Fruit fly (Drosophila melanogaster) whole organism, embryonic: ENCODE data around the gene Hs2st.

Experiments used
- Ada2b ChIP-seq: fragments of 200-800 bp; sonication (Bioruptor generic); IDR thresholded peaks from 2 replicates; pipeline ENCODE4 v1.3.6; 2022; ENCODE audit warnings: missing biosample characterization, missing genetic modification characterization
- Adf1 ChIP-seq: fragments of 200-800 bp; sonication (Bioruptor generic); IDR thresholded peaks from 2 replicates; pipeline ENCODE4 v1.3.6; 2022; ENCODE audit warnings: missing biosample characterization, missing genetic modification characterization
- Atf6 ChIP-seq: fragments of 200-800 bp; sonication (Bioruptor generic); IDR thresholded peaks from 2 replicates; pipeline ENCODE4 v1.3.6; 2022; ENCODE audit warnings: missing biosample characterization, missing genetic modification characterization
- BtbVII ChIP-seq: fragments of 200-800 bp; sonication (Bioruptor generic); optimal IDR thresholded peaks from 3 replicates; lab custom pipeline; 2017; ENCODE audit warnings: missing biosample characterization, mild to moderate bottlenecking, missing genetic modification characterization
- CG10147 ChIP-seq: fragments of 200-800 bp; sonication (Bioruptor generic); optimal IDR thresholded peaks from 2 replicates; lab custom pipeline; 2019; ENCODE audit warnings: missing biosample characterization, mild to moderate bottlenecking, missing genetic modification characterization, moderate library complexity
- CG11456 ChIP-seq: fragments of 200-800 bp; sonication (Bioruptor generic); IDR thresholded peaks from 3 replicates; pipeline ENCODE4 v1.3.6; 2022; ENCODE audit warnings: missing biosample characterization, missing genetic modification characterization
- CG11504 ChIP-seq: fragments of 200-800 bp; sonication (Bioruptor generic); optimal IDR thresholded peaks from 3 replicates; lab custom pipeline; 2019; ENCODE audit warnings: missing biosample characterization, mild to moderate bottlenecking, missing genetic modification characterization, moderate library complexity
- CG11695 ChIP-seq: fragments of 200-800 bp; sonication (Bioruptor generic); IDR thresholded peaks from 3 replicates; pipeline ENCODE4 v1.3.6; 2022; ENCODE audit warnings: missing biosample characterization, missing genetic modification characterization
- CG12659 ChIP-seq: fragments of 200-800 bp; sonication (Bioruptor generic); optimal IDR thresholded peaks from 3 replicates; lab custom pipeline; 2017; ENCODE audit warnings: mild to moderate bottlenecking, missing biosample characterization, missing genetic modification reagents, missing genetic modification characterization
- CG13296 ChIP-seq: fragments of 200-800 bp; sonication (Bioruptor generic); optimal IDR thresholded peaks from 3 replicates; lab custom pipeline; 2018; ENCODE audit warnings: missing biosample characterization, mild to moderate bottlenecking, missing genetic modification characterization
- CG15269 ChIP-seq: fragments of 200-800 bp; sonication (Bioruptor generic); optimal IDR thresholded peaks from 2 replicates; lab custom pipeline; 2018; ENCODE audit warnings: missing biosample characterization, mild to moderate bottlenecking, missing genetic modification characterization, moderate library complexity
- CG1602 ChIP-seq: fragments of 200-800 bp; sonication (Bioruptor generic); optimal IDR thresholded peaks from 3 replicates; lab custom pipeline; 2016; ENCODE audit warnings: missing biosample characterization, missing genetic modification characterization
- CG2678 ChIP-seq: fragments of 200-800 bp; sonication (Bioruptor generic); optimal IDR thresholded peaks from 3 replicates; lab custom pipeline; 2019; ENCODE audit warnings: missing biosample characterization, mild to moderate bottlenecking, missing genetic modification characterization, moderate library complexity
- CG32532 ChIP-seq: fragments of 200-800 bp; sonication (Bioruptor generic); IDR thresholded peaks from 2 replicates; pipeline ENCODE4 v1.3.6; 2022; ENCODE audit warnings: missing biosample characterization, missing genetic modification characterization
- CG3281 ChIP-seq: fragments of 200-800 bp; sonication (Bioruptor generic); optimal IDR thresholded peaks from 3 replicates; lab custom pipeline; 2017; ENCODE audit warnings: missing biosample characterization, mild to moderate bottlenecking, missing genetic modification characterization
- CG3726 ChIP-seq: fragments of 200-800 bp; sonication (Bioruptor generic); IDR thresholded peaks from 3 replicates; pipeline ENCODE4, ENCODE4 v1.3.6; 2022; ENCODE audit warnings: missing biosample characterization, missing genetic modification characterization
- CG4360 ChIP-seq: fragments of 200-800 bp; sonication (Bioruptor generic); IDR thresholded peaks from 2 replicates; pipeline ENCODE4 v1.3.6; 2022; ENCODE audit warnings: missing biosample characterization, missing genetic modification characterization
- CG7987 ChIP-seq: fragments of 200-800 bp; sonication (Bioruptor generic); optimal IDR thresholded peaks from 2 replicates; lab custom pipeline; 2018; ENCODE audit warnings: missing biosample characterization, mild to moderate bottlenecking, missing genetic modification characterization, moderate library complexity
- CG8290 ChIP-seq, 3 experiments: fragments of 200-800 bp; sonication (Bioruptor generic); optimal IDR thresholded peaks; 2 replicates each; lab custom pipeline; 2016 to 2019; ENCODE audit warnings: missing biosample characterization in 3 of 3, missing genetic modification characterization in 3 of 3, mild to moderate bottlenecking in 2 of 3, moderate library complexity in 1 of 3
- CG9932 ChIP-seq: fragments of 200-800 bp; sonication (Bioruptor generic); IDR thresholded peaks from 2 replicates; pipeline ENCODE4 v1.3.6; 2022; ENCODE audit warnings: missing biosample characterization, missing genetic modification characterization
- CoRest ChIP-seq: fragments of 200-800 bp; sonication (Bioruptor generic); optimal IDR thresholded peaks from 3 replicates; lab custom pipeline; 2018; ENCODE audit warnings: missing biosample characterization, mild to moderate bottlenecking, missing genetic modification characterization, moderate library complexity
- Dbx ChIP-seq: fragments of 200-800 bp; sonication (Bioruptor generic); IDR thresholded peaks from 3 replicates; pipeline ENCODE4 v1.3.6; 2022; ENCODE audit warnings: missing biosample characterization, missing genetic modification characterization
- Deaf1 ChIP-seq: fragments of 200-800 bp; optimal IDR thresholded peaks from 3 replicates; lab custom pipeline; 2019; ENCODE audit warnings: missing biosample characterization, mild to moderate bottlenecking, missing genetic modification characterization, moderate library complexity
- HLH54F ChIP-seq: fragments of 200-800 bp; sonication (Bioruptor generic); optimal IDR thresholded peaks from 3 replicates; lab custom pipeline; 2016; ENCODE audit warnings: missing biosample characterization, missing genetic modification characterization
- Hmx ChIP-seq: fragments of 200-800 bp; sonication (Bioruptor generic); optimal IDR thresholded peaks from 2 replicates; lab custom pipeline; 2016; ENCODE audit warnings: missing biosample characterization, missing genetic modification characterization
- Hr51 ChIP-seq, 2 experiments: fragments of 200-800 bp; sonication (Bioruptor generic); optimal IDR thresholded peaks; 2 replicates in 1 of 2; 3 replicates in 1 of 2; lab custom pipeline; 2016 to 2018; ENCODE audit warnings: missing biosample characterization in 2 of 2, missing genetic modification characterization in 2 of 2, mild to moderate bottlenecking in 1 of 2, moderate library complexity in 1 of 2
- Nf-YC ChIP-seq: fragments of 200-800 bp; optimal IDR thresholded peaks from 3 replicates; lab custom pipeline; 2019; ENCODE audit warnings: missing biosample characterization, mild to moderate bottlenecking, missing genetic modification characterization, moderate library complexity
- Pdp1 ChIP-seq, 2 experiments: fragments of 200-800 bp; sonication (Bioruptor generic); optimal IDR thresholded peaks; 3 replicates each; lab custom pipeline; 2016; ENCODE audit warnings: missing biosample characterization in 2 of 2, missing genetic modification characterization in 2 of 2, mild to moderate bottlenecking in 1 of 2, moderate library complexity in 1 of 2
- al ChIP-seq: fragments of 200-800 bp; sonication (Bioruptor generic); IDR thresholded peaks from 2 replicates; pipeline ENCODE4 v1.3.6; 2022; ENCODE audit warnings: missing biosample characterization, missing genetic modification characterization
- aop ChIP-seq: fragments of 200-800 bp; sonication (Bioruptor generic); IDR thresholded peaks from 2 replicates; pipeline ENCODE4 v1.3.6; 2022; ENCODE audit warnings: missing biosample characterization, missing genetic modification characterization
- cato ChIP-seq: fragments of 200-800 bp; sonication (Bioruptor generic); optimal IDR thresholded peaks from 2 replicates; lab custom pipeline; 2016; ENCODE audit warnings: missing biosample characterization, missing genetic modification characterization, borderline replicate concordance
- ci ChIP-seq: fragments of 200-800 bp; sonication (Bioruptor generic); IDR thresholded peaks from 3 replicates; pipeline ENCODE4 v1.3.6; 2022; ENCODE audit warnings: missing biosample characterization, missing genetic modification characterization
- dysf ChIP-seq: fragments of 200-800 bp; sonication (Bioruptor generic); IDR thresholded peaks from 3 replicates; pipeline ENCODE4 v1.3.6; 2022; ENCODE audit warnings: missing biosample characterization, missing genetic modification characterization
- fd3F ChIP-seq: fragments of 200-800 bp; sonication (Bioruptor generic); optimal IDR thresholded peaks from 2 replicates; lab custom pipeline; 2018; ENCODE audit warnings: missing biosample characterization, mild to moderate bottlenecking, missing genetic modification characterization, moderate library complexity
- gem ChIP-seq: fragments of 200-800 bp; sonication (Bioruptor generic); optimal IDR thresholded peaks from 2 replicates; lab custom pipeline; 2019; ENCODE audit warnings: missing biosample characterization, mild to moderate bottlenecking, missing genetic modification characterization, moderate library complexity
- hkb ChIP-seq, 2 experiments: fragments of 200-800 bp in 1 of 2; fragments of >200 bp in 1 of 2; sonication (Bioruptor generic) in 1 of 2; IDR thresholded peaks in 1 of 2; optimal IDR thresholded peaks in 1 of 2; 2 replicates each; pipeline versions ENCODE4 v1.3.6 to Lab custom; 2017 to 2022; ENCODE audit warnings: missing biosample characterization in 1 of 2, missing genetic modification characterization in 1 of 2
- lab ChIP-seq: fragments of 200-800 bp; sonication (Bioruptor generic); optimal IDR thresholded peaks from 3 replicates; lab custom pipeline; 2017; ENCODE audit warnings: missing biosample characterization, missing genetic modification characterization, mild to moderate bottlenecking, moderate library complexity, missing genetic modification reagents
- lilli ChIP-seq: fragments of 200-800 bp; sonication (Bioruptor generic); optimal IDR thresholded peaks from 3 replicates; lab custom pipeline; 2016; ENCODE audit warnings: missing biosample characterization, missing genetic modification characterization
- row ChIP-seq: fragments of 200-800 bp; sonication (Bioruptor generic); IDR thresholded peaks from 3 replicates; pipeline ENCODE4 v1.3.6; 2022; ENCODE audit warnings: missing biosample characterization, missing genetic modification characterization
- slbo ChIP-seq: fragments of 200-800 bp; sonication (Bioruptor generic); IDR thresholded peaks from 2 replicates; pipeline ENCODE4 v1.3.6; 2022; ENCODE audit warnings: missing biosample characterization, missing genetic modification characterization
- sug ChIP-seq: fragments of 200-800 bp; optimal IDR thresholded peaks from 2 replicates; lab custom pipeline; 2019; ENCODE audit warnings: missing biosample characterization, mild to moderate bottlenecking, missing genetic modification characterization, moderate library complexity

The Hs2st gene

DNA sequence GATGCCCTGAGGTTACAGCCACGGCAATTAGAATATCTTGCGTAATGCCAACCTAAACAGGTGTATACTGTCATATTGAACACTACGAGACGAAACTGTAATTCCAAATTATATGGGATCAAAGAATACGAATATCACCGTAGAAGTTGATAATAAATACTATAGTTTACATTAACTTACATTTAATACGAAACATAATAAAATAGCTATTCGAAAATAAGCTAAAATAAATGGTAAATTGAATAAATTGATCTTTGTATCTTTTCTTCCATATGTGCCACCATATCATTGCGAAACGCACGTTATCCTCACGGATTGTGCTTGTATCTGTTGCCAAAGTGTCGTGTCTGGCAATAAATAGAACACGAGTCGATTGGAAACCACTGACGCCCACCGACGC lies 28.7 kb downstream of the Hs2st start (continued):
- no peak for TF ChIP-seq CG4360 (GFP tag; lab: Robert Waterston, UW)
- peak; percentile 63; the same call in 1 of the 2 replicates for TF ChIP-seq al
- TF ChIP-seq row (GFP tag; lab: Robert Waterston, UW): peak; percentile 28; the same call in 1 of the 3 replicates
- TF ChIP-seq CG3281: peak; percentile 41
- no peak for TF ChIP-seq CG1602 (GFP tag; lab: Kevin White, UChicago)
- TF ChIP-seq Dbx (GFP tag; lab: Robert Waterston, UW): 0 out of 3 replicates have a peak, but pooled peaks have one; percentile 20
- no peak for TF ChIP-seq hkb (optimal IDR thresholded peaks at IDR 0.05; lab: Kevin White, UChicago)
- 0 out of 2 replicates have a peak, but pooled peaks have one; percentile 36 for TF ChIP-seq hkb (GFP tag; IDR thresholded peaks at IDR 0.05; lab: Robert Waterston, UW)
- TF ChIP-seq CG11504: peak; percentile 10
- peak; percentile 46 for TF ChIP-seq fd3F (GFP tag; lab: Kevin White, UChicago)
- TF ChIP-seq Atf6 (GFP tag; lab: Robert Waterston, UW): peak; percentile 59
- peak; percentile 24 for TF ChIP-seq gem
- TF ChIP-seq sug (tag; lab: Kevin White, UChicago): peak; percentile 15
- TF ChIP-seq CG2678 (tag; lab: Kevin White, UChicago): peak; percentile 40
- TF ChIP-seq cato: no peak
- TF ChIP-seq Hmx (GFP tag; lab: Kevin White, UChicago): no peak
- 0 out of 3 replicates have a peak, but pooled peaks have one; percentile 41 for TF ChIP-seq CG11456 (GFP tag; lab: Robert Waterston, UW)
- TF ChIP-seq CG11695 (GFP tag; lab: Robert Waterston, UW): peak; percentile 77
- TF ChIP-seq CG13296 (GFP tag; lab: Kevin White, UChicago): no peak
- no peak for TF ChIP-seq CG8290 (GFP tag; optimal IDR thresholded peaks at IDR 0.05; lab: Kevin White, UChicago)
- TF ChIP-seq CG8290 (tag; optimal IDR thresholded peaks at IDR 0.05; lab: Kevin White, UChicago): peak in 1 of 2 experiments; percentile 17
- TF ChIP-seq aop (GFP tag; lab: Robert Waterston, UW): no peak
- peak; percentile 66 for TF ChIP-seq CG15269
- peak; percentile 49 for TF ChIP-seq CoRest (tag; lab: Kevin White, UChicago)
- peak; percentile 8 for TF ChIP-seq HLH54F (GFP tag; lab: Kevin White, UChicago)
- TF ChIP-seq ci: no peak
- TF ChIP-seq Deaf1 (tag; lab: Kevin White, UChicago): peak; percentile 3
- TF ChIP-seq slbo: peak; percentile 62
- peak; percentile 14 for TF ChIP-seq lilli (GFP tag; lab: Kevin White, UChicago)
- TF ChIP-seq CG10147 (GFP tag; lab: Kevin White, UChicago): peak; percentile 15
- 0 out of 2 replicates have a peak, but pooled peaks have one; percentile 23 for TF ChIP-seq Adf1
- TF ChIP-seq Nf-YC (tag; lab: Kevin White, UChicago): peak; percentile 4
- peak; percentile 35 for TF ChIP-seq CG12659 (GFP tag; lab: Kevin White, UChicago)
- TF ChIP-seq CG9932 (GFP tag; lab: Robert Waterston, UW): peak; percentile 45
- TF ChIP-seq lab (GFP tag; lab: Kevin White, UChicago): peak; percentile 31
- no peak for TF ChIP-seq BtbVII (GFP tag; lab: Kevin White, UChicago)
- TF ChIP-seq CG32532 (GFP tag; lab: Robert Waterston, UW): peak; percentile 53; the same call in 1 of the 2 replicates
- TF ChIP-seq Pdp1 (GFP tag; optimal IDR thresholded peaks at IDR 0.05; lab: Kevin White, UChicago): peak in 1 of 2 experiments; percentile 33
- TF ChIP-seq dysf (GFP tag; lab: Robert Waterston, UW): peak; percentile 67; the same call in 2 of the 3 replicates
- 0 out of 2 replicates have a peak, but pooled peaks have one; percentile 7 for TF ChIP-seq Ada2b
- no peak for TF ChIP-seq CG3726
- no peak for TF ChIP-seq CG7987
- TF ChIP-seq Hr51 (GFP tag; optimal IDR thresholded peaks at IDR 0.05; lab: Kevin White, UChicago): peak in 1 of 2 experiments; percentile 21
